Fruit fly (Drosophila melanogaster) whole organism, embryonic: ENCODE measurements around the gene Karybeta3.

Experiments
- Awh ChIP-seq: fragments of 200-800 bp; sonication (Bioruptor generic); IDR thresholded peaks from 2 replicates; pipeline ENCODE4, ENCODE4 v1.3.6; 2022; ENCODE audit warnings: missing biosample characterization, missing genetic modification characterization
- CG10209 ChIP-seq: fragments of 200-800 bp; sonication (Bioruptor generic); optimal IDR thresholded peaks from 3 replicates; lab custom pipeline; 2017; ENCODE audit warnings: missing biosample characterization, mild to moderate bottlenecking, missing genetic modification characterization, missing genetic modification reagents
- CG10543 ChIP-seq: fragments of 200-800 bp; sonication (Bioruptor generic); optimal IDR thresholded peaks from 3 replicates; lab custom pipeline; 2017; ENCODE audit warnings: missing biosample characterization, mild to moderate bottlenecking, missing genetic modification characterization, moderate library complexity
- CG13123 ChIP-seq: fragments of 200-800 bp; sonication (Bioruptor generic); optimal IDR thresholded peaks from 2 replicates; lab custom pipeline; 2016; ENCODE audit warnings: missing biosample characterization, missing genetic modification characterization
- CG15696 ChIP-seq: fragments of 200-800 bp; sonication (Bioruptor generic); optimal IDR thresholded peaks from 2 replicates; lab custom pipeline; 2019; ENCODE audit warnings: missing biosample characterization, mild to moderate bottlenecking, missing genetic modification characterization, moderate library complexity
- CG17829 ChIP-seq: fragments of 200-800 bp; optimal IDR thresholded peaks from 2 replicates; lab custom pipeline; 2019; ENCODE audit warnings: missing biosample characterization, mild to moderate bottlenecking, missing genetic modification characterization, moderate library complexity
- CG2120 ChIP-seq: fragments of 200-800 bp; sonication (Bioruptor generic); optimal IDR thresholded peaks from 3 replicates; lab custom pipeline; 2016; ENCODE audit warnings: missing biosample characterization, missing genetic modification characterization
- CG2199 ChIP-seq: fragments of 200-800 bp; sonication (Bioruptor generic); IDR thresholded peaks from 3 replicates; pipeline ENCODE4 v1.3.6; 2022; ENCODE audit warnings: missing biosample characterization, missing genetic modification characterization
- CG7357 ChIP-seq: fragments of 200-800 bp; sonication (Bioruptor generic); IDR thresholded peaks from 3 replicates; pipeline ENCODE4 v1.3.6; 2022; ENCODE audit warnings: missing biosample characterization, missing genetic modification characterization
- CG7963 ChIP-seq: fragments of 200-800 bp; sonication (Bioruptor generic); IDR thresholded peaks from 3 replicates; pipeline ENCODE4 v1.3.6; 2022; ENCODE audit warnings: missing biosample characterization, missing genetic modification characterization; ENCODE audit not compliant: partially characterized antibody
- CG8924 ChIP-seq: fragments of 200-800 bp; optimal IDR thresholded peaks from 3 replicates; lab custom pipeline; 2019; ENCODE audit warnings: missing biosample characterization, mild to moderate bottlenecking, missing genetic modification characterization, moderate library complexity
- CG9727 ChIP-seq: fragments of 200-800 bp; sonication (Bioruptor generic); optimal IDR thresholded peaks from 3 replicates; lab custom pipeline; 2017; ENCODE audit warnings: missing biosample characterization, mild to moderate bottlenecking, missing genetic modification characterization
- D ChIP-seq, 2 experiments: fragments of 200-800 bp in 1 of 2; fragments of >200 bp in 1 of 2; sonication (Bioruptor generic) in 1 of 2; optimal IDR thresholded peaks; 2 replicates in 1 of 2; 3 replicates in 1 of 2; lab custom pipeline; 2017; ENCODE audit warnings: mild to moderate bottlenecking in 1 of 2, missing biosample characterization in 1 of 2, missing genetic modification characterization in 1 of 2, missing genetic modification reagents in 1 of 2
- Ets65A ChIP-seq: fragments of 200-800 bp; sonication (Bioruptor generic); peaks from one replicate; lab custom pipeline; 2016; ENCODE audit warnings: missing biosample characterization, missing genetic modification characterization
- Hr39 ChIP-seq: fragments of >200 bp; optimal IDR thresholded peaks from 2 replicates; lab custom pipeline; 2017
- Ravus ChIP-seq: fragments of 200-800 bp; sonication (Bioruptor generic); IDR thresholded peaks from 2 replicates; pipeline ENCODE4 v1.3.6; 2022; ENCODE audit warnings: missing biosample characterization, missing genetic modification characterization
- Trl ChIP-seq, 3 experiments: fragments of >200 bp in 2 of 3; fragments of 200-800 bp in 1 of 3; sonication (Bioruptor generic) in 1 of 3; optimal IDR thresholded peaks; 2 replicates in 1 of 3; 3 replicates in 2 of 3; lab custom pipeline; 2016 to 2017; ENCODE audit warnings: missing biosample characterization in 1 of 3, missing genetic modification characterization in 1 of 3
- Vsx1 ChIP-seq: fragments of 200-800 bp; sonication (Bioruptor generic); optimal IDR thresholded peaks from 2 replicates; lab custom pipeline; 2017; ENCODE audit warnings: missing biosample characterization, mild to moderate bottlenecking, missing genetic modification characterization, missing genetic modification reagents
- ab ChIP-seq: fragments of 200-800 bp; sonication (Bioruptor generic); optimal IDR thresholded peaks from 2 replicates; lab custom pipeline; 2016; ENCODE audit warnings: missing biosample characterization, missing genetic modification characterization
- ash1 ChIP-seq: fragments of 200-800 bp; sonication (Bioruptor generic); optimal IDR thresholded peaks from 2 replicates; lab custom pipeline; 2018; ENCODE audit warnings: missing biosample characterization, mild to moderate bottlenecking, missing genetic modification characterization
- br ChIP-seq: fragments of >200 bp; optimal IDR thresholded peaks from 2 replicates; lab custom pipeline; 2017
- cg ChIP-seq: fragments of 200-800 bp; sonication (Bioruptor generic); optimal IDR thresholded peaks from 3 replicates; lab custom pipeline; 2019; ENCODE audit warnings: missing biosample characterization, mild to moderate bottlenecking, missing genetic modification characterization, moderate library complexity
- chif ChIP-seq, 2 experiments: fragments of 200-800 bp; sonication (Bioruptor generic); optimal IDR thresholded peaks; 3 replicates each; lab custom pipeline; 2016; ENCODE audit warnings: missing biosample characterization in 2 of 2, missing genetic modification characterization in 2 of 2
- ftz-f1 ChIP-seq: fragments of 200-800 bp; sonication (Bioruptor generic); optimal IDR thresholded peaks from 2 replicates; lab custom pipeline; 2016; ENCODE audit warnings: missing biosample characterization, missing genetic modification characterization
- grau ChIP-seq: fragments of 200-800 bp; optimal IDR thresholded peaks from 3 replicates; lab custom pipeline; 2019; ENCODE audit warnings: missing biosample characterization, mild to moderate bottlenecking, missing genetic modification characterization, moderate library complexity
- lola ChIP-seq, 3 experiments: fragments of >200 bp in 2 of 3; fragments of 200-800 bp in 1 of 3; sonication (Bioruptor generic) in 1 of 3; optimal IDR thresholded peaks; 2 replicates each; lab custom pipeline; 2017 to 2019; ENCODE audit warnings: missing biosample characterization in 3 of 3, missing genetic modification characterization in 3 of 3, mild to moderate bottlenecking in 1 of 3, moderate library complexity in 1 of 3
- nau ChIP-seq: fragments of 200-800 bp; sonication (Bioruptor generic); optimal IDR thresholded peaks from 3 replicates; lab custom pipeline; 2017; ENCODE audit warnings: missing biosample characterization, mild to moderate bottlenecking, missing genetic modification characterization, missing genetic modification reagents
- pan ChIP-seq, 4 experiments: fragments of >200 bp in 3 of 4; fragments of 200-800 bp in 1 of 4; sonication (Bioruptor generic) in 1 of 4; optimal IDR thresholded peaks in 3 of 4; IDR thresholded peaks in 1 of 4; 2 replicates each; pipeline versions ENCODE4 v1.3.6 to Lab custom; 2017 to 2022; ENCODE audit warnings: missing biosample characterization in 2 of 4, missing genetic modification characterization in 2 of 4, mixed read lengths in 1 of 4
- pb ChIP-seq: fragments of 200-800 bp; sonication (Bioruptor generic); optimal IDR thresholded peaks from 3 replicates; lab custom pipeline; 2016; ENCODE audit warnings: missing biosample characterization, missing genetic modification characterization
- peb ChIP-seq: fragments of 200-800 bp; sonication (Bioruptor generic); IDR thresholded peaks from 2 replicates; pipeline ENCODE4 v1.3.6; 2022; ENCODE audit warnings: missing biosample characterization, missing genetic modification characterization
- sens ChIP-seq: fragments of 200-800 bp; sonication (Bioruptor generic); peaks from one replicate; lab custom pipeline; 2016; ENCODE audit warnings: missing biosample characterization, missing genetic modification characterization
- sim ChIP-seq: fragments of 200-800 bp; sonication (Bioruptor generic); IDR thresholded peaks from 2 replicates; pipeline ENCODE4 v1.3.6; 2022; ENCODE audit warnings: missing biosample characterization, missing genetic modification characterization
- sima ChIP-seq: fragments of 200-800 bp; sonication (Bioruptor generic); optimal IDR thresholded peaks from 2 replicates; lab custom pipeline; 2016; ENCODE audit warnings: missing biosample characterization, missing genetic modification characterization
- tll ChIP-seq, 2 experiments: fragments of 200-800 bp in 1 of 2; fragments of >200 bp in 1 of 2; sonication (Bioruptor generic) in 1 of 2; optimal IDR thresholded peaks; 2 replicates each; lab custom pipeline; 2017 to 2019; ENCODE audit warnings: missing biosample characterization in 2 of 2, missing genetic modification characterization in 2 of 2, mild to moderate bottlenecking in 1 of 2, moderate library complexity in 1 of 2
- vnd ChIP-seq: fragments of 200-800 bp; sonication (Bioruptor generic); IDR thresholded peaks from 3 replicates; pipeline ENCODE4 v1.3.6; 2022; ENCODE audit warnings: missing biosample characterization, missing genetic modification characterization; ENCODE audit not compliant: partially characterized antibody
- zen2 ChIP-seq: fragments of 200-800 bp; sonication (Bioruptor generic); IDR thresholded peaks from 3 replicates; pipeline ENCODE4 v1.3.6; 2022; ENCODE audit warnings: missing biosample characterization, missing genetic modification characterization; ENCODE audit not compliant: partially characterized antibody

Gene Karybeta3

DNA sequence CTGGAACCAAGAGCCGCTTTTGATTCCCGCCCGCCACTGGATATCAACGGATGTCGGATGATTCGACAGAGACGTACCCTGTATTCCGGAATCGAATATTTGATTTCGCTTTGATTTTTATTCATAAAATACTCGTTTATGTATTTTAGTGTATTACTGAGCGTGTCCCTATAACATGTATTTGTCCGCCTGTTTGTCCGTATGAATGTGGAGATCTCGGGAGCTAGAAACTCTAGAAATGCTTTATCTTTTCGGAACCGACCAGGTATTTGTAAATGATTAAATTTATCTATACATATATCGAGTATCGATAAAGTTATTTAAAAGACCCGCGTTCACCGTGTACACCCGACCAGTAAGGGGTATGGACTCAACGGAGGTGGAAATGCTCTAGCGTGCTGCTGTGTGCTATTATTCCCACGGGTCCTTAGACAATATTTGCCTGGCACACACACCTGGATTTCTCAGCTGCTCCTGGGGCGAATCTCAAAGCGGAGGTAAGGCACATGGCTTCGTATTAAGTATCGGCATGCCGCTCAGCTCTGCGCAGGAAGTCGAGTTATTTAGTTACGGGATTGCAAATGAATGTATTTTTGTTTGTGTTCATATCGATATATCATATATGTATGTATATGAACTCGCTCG lies 47.0 kb upstream of the Karybeta3 start (continued):
- TF ChIP-seq CG7357 (GFP tag; lab: Robert Waterston, UW) (no peak), ash1 (GFP tag; lab: Kevin White, UChicago) (no peak), pb (GFP tag; lab: Kevin White, UChicago) (no peak), CG13123 (no peak), grau (no peak), Awh (GFP tag; lab: Robert Waterston, UW) (no peak), vnd (GFP tag; lab: Robert Waterston, UW) (no peak), br (lab: Kevin White, UChicago) (no peak), chif (GFP tag; optimal IDR thresholded peaks at IDR 0.05; lab: Kevin White, UChicago) (peak in 1 of 2 experiments; percentile 31), CG17829 (tag; lab: Kevin White, UChicago) (no peak), lola (GFP tag; optimal IDR thresholded peaks at IDR 0.05; lab: Kevin White, UChicago) (peak in 1 of 3 experiments; percentile 40), CG15696 (tag; lab: Kevin White, UChicago) (peak; percentile 29), ab (GFP tag; lab: Kevin White, UChicago) (no peak), CG10543 (GFP tag; lab: Kevin White, UChicago) (no peak), sima (GFP tag; lab: Kevin White, UChicago) (no peak), D (optimal IDR thresholded peaks at IDR 0.05; lab: Kevin White, UChicago) (no peak), D (GFP tag; optimal IDR thresholded peaks at IDR 0.05; lab: Kevin White, UChicago) (peak; percentile 31), CG8924 (tag; lab: Kevin White, UChicago) (peak; percentile 11), sim (GFP tag; lab: Robert Waterston, UW) (no peak), CG9727 (GFP tag; lab: Kevin White, UChicago) (peak; percentile 6), CG2120 (GFP tag; lab: Kevin White, UChicago) (peak; percentile 35), CG2199 (peak; percentile 79; the same call in 1 of the 3 replicates), peb (GFP tag; lab: Robert Waterston, UW) (no peak), Vsx1 (GFP tag; lab: Kevin White, UChicago) (no peak), ftz-f1 (no peak), cg (GFP tag; lab: Kevin White, UChicago) (no peak), CG7963 (GFP tag; lab: Robert Waterston, UW) (no peak), tll (GFP tag; optimal IDR thresholded peaks at IDR 0.05; lab: Kevin White, UChicago) (peak in 1 of 2 experiments; percentile 15), pan (optimal IDR thresholded peaks at IDR 0.05; lab: Kevin White, UChicago) (peak in 1 of 2 experiments; percentile 67), pan (GFP tag; optimal IDR thresholded peaks at IDR 0.05 in 1 of 2, IDR thresholded peaks at IDR 0.05 in 1 of 2) (peak in 1 of 2 experiments; percentile 40), sens (peak; percentile 78), CG10209 (peak; percentile 1), nau (GFP tag; lab: Kevin White, UChicago) (no peak), zen2 (GFP tag; lab: Robert Waterston, UW) (no peak), Ets65A (GFP tag; lab: Kevin White, UChicago) (peak; percentile 52), Ravus (GFP tag; lab: Robert Waterston, UW) (no peak)

dm6 chr3R:4612570-4612969 lies 36.4 kb upstream of the Karybeta3 start, which contains the start of gene 5-HT2A:
Gene 5-HT2A, plus strand, starts transcription at chr3R:4612870.
- TF ChIP-seq Trl (optimal IDR thresholded peaks at IDR 0.05; lab: Kevin White, UChicago) (peak; percentile 15 to 19), Trl (GFP tag; optimal IDR thresholded peaks at IDR 0.05; lab: Kevin White, UChicago) (no peak), Hr39 (lab: Kevin White, UChicago) (no peak)
